Worm (Caenorhabditis elegans): ENCODE results near the gene T22F3.12.

DNA sequence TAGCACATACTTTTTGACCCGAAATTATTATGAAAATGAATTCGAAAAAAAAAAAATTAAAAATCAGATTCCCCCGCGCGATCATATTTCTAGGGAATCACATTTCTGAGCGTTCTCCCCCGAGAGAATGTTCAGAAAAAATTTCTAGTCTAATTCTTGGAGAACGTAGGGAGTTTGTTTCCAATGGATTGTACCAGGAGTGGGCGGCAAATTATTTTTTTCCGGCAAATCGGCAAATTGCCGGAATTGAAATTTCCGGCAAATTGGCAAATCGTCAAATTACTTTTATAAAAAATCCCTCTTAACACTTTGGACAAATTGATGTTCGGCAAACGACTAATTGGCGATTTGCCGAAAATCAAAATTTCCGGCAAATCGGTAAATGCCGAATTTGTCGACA is 19.7 kb upstream of the T22F3.12 start, which contains the start of gene T22F3.10:
- TF ChIP-seq snpc-4 (tag; optimal IDR thresholded peaks at IDR 0.05) (no peak), lsy-2 (tag; optimal IDR thresholded peaks at IDR 0.05) (no peak), aly-2 (tag; optimal IDR thresholded peaks at IDR 0.05) (no peak), sma-9 (GFP tag; optimal IDR thresholded peaks at IDR 0.05) (no peak), sma-9 (tag; optimal IDR thresholded peaks at IDR 0.05) (no peak), lin-39 (tag; optimal IDR thresholded peaks at IDR 0.05) (no peak), ZK546.5 (tag; optimal IDR thresholded peaks at IDR 0.05) (no peak), ceh-16 (tag; optimal IDR thresholded peaks at IDR 0.05) (no peak), egl-27 (tag; optimal IDR thresholded peaks at IDR 0.05) (no peak), R02D3.7 (tag; optimal IDR thresholded peaks at IDR 0.05) (no peak), ama-1 (optimal IDR thresholded peaks at IDR 0.05) (no peak), dmd-4 (tag; optimal IDR thresholded peaks at IDR 0.05) (no peak), skn-1 (tag; optimal IDR thresholded peaks at IDR 0.05) (no peak), gmeb-1 (tag; optimal IDR thresholded peaks at IDR 0.05) (no peak), lin-11 (tag; optimal IDR thresholded peaks at IDR 0.05) (no peak)
